Worm (Caenorhabditis elegans) whole organism, L4/young adult: ENCODE results near the gene pals-39.

ENCODE experiments used
- dao-5 ChIP-seq: sonication (generic microtip); optimal IDR thresholded peaks from 2 replicates; lab custom pipeline; 2016; ENCODE audit warnings: missing genotype, missing genetic modification characterization, moderate library complexity, missing compliant biosample characterization
- him-1 ChIP-seq: sonication (generic microtip); optimal IDR thresholded peaks from 2 replicates; lab custom pipeline; 2016; ENCODE audit warnings: missing genotype, missing genetic modification reagents, missing genetic modification characterization, missing compliant biosample characterization

- TF ChIP-seq him-1 (tag; lab: Kevin White, UChicago) (no peak), dao-5 (tag; lab: Kevin White, UChicago) (no peak)
These were observed 33.5 kb upstream of the pals-39 start for ce11 chrV:12477139-12477538.
